Worm (Caenorhabditis elegans): Measurements from ENCODE around the gene taf-7.2.

ce11 chrIII:12714266-12714665, 41.0 kb upstream of the taf-7.2 start, which contains the start of gene ssl-1:
- TF ChIP-seq unc-39 (tag; optimal IDR thresholded peaks at IDR 0.05): no peak
- no peak for TF ChIP-seq lin-13 (tag; optimal IDR thresholded peaks at IDR 0.05)
- no peak for TF ChIP-seq unc-120 (tag; optimal IDR thresholded peaks at IDR 0.05; ENCODE audit: poor library complexity, severe bottlenecking)

Measured in whole organism, mixed stage, embryonic.